Worm (Caenorhabditis elegans): ENCODE measurements around the gene flr-1.

DNA sequence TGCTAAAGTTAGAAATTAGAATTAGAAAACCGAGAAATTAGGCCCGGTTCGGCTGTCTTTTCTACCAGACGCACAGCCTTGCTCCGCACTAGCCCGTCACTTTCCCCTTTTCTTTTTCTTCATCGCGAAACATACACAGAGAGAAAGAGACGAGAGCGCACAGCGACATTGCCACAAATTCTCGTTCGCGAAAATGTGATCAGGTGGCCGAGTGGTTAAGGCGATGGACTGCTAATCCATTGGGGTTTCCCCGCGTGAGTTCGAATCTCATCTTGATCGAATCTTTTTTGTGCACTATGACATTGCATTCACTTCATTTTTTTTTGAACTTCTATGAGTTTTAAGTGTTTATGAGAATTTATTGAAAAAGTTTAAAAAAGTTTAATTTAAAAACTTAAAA is 13.9 kb downstream of the flr-1 start:
- TF ChIP-seq dve-1 (tag; optimal IDR thresholded peaks at IDR 0.05; ENCODE audit: insufficient read depth) = peak; percentile 38
- TF ChIP-seq aly-2 (tag; optimal IDR thresholded peaks at IDR 0.05) = no peak
- no peak for TF ChIP-seq ZK546.5 (tag; optimal IDR thresholded peaks at IDR 0.05)
- no peak for TF ChIP-seq R02D3.7 (tag; optimal IDR thresholded peaks at IDR 0.05)
- peak in 1 of 2 experiments; percentile 29 for TF ChIP-seq mdl-1 (tag; optimal IDR thresholded peaks at IDR 0.05)
- no peak for TF ChIP-seq daf-12 (tag; optimal IDR thresholded peaks at IDR 0.05)
- no peak for TF ChIP-seq unc-62 (GFP tag; optimal IDR thresholded peaks at IDR 0.05 in 1 of 2)
- no peak for TF ChIP-seq unc-62 (tag; optimal IDR thresholded peaks at IDR 0.05)
- TF ChIP-seq pha-4 (GFP tag; IDR thresholded peaks at IDR 0.05) = no peak
- no peak for TF ChIP-seq pha-4 (tag; optimal IDR thresholded peaks at IDR 0.05)
- TF ChIP-seq dpl-1 (GFP tag; optimal IDR thresholded peaks at IDR 0.05) = peak; percentile 5
- TF ChIP-seq ama-1 (optimal IDR thresholded peaks at IDR 0.05) = no peak
- peak; percentile 19 for TF ChIP-seq nhr-77 (tag; optimal IDR thresholded peaks at IDR 0.05)
